Fruit fly (Drosophila melanogaster) whole organism, wandering third instar larva: Measurements from ENCODE around the gene CG2924.
A peak's percentile ranks its signal among the peaks of the same experiment; 100 is the strongest.

Experiments used
- Abd-B ChIP-seq: fragments of >200 bp; optimal IDR thresholded peaks from 2 replicates; lab custom pipeline; 2017; ENCODE audit warnings: missing biosample characterization, missing genetic modification characterization
- CG32264 ChIP-seq: fragments of 200-800 bp; sonication (Bioruptor generic); optimal IDR thresholded peaks from 2 replicates; lab custom pipeline; 2016; ENCODE audit warnings: missing biosample characterization, missing genetic modification characterization
- CG9705 ChIP-seq: fragments of 200-800 bp; sonication (Bioruptor generic); optimal IDR thresholded peaks from 2 replicates; lab custom pipeline; 2018; ENCODE audit warnings: missing biosample characterization, mild to moderate bottlenecking, missing genetic modification characterization
- CrebA ChIP-seq: fragments of 200-800 bp; sonication (Bioruptor generic); optimal IDR thresholded peaks from 2 replicates; lab custom pipeline; 2016; ENCODE audit warnings: missing biosample characterization, mild to moderate bottlenecking, missing genetic modification characterization, borderline replicate concordance
- Dfd ChIP-seq: fragments of >200 bp; optimal IDR thresholded peaks from 2 replicates; lab custom pipeline; 2017; ENCODE audit warnings: missing biosample characterization, missing genetic modification characterization
- Dif ChIP-seq: fragments of 200-275, 200-300 bp; sonication (Bioruptor generic); optimal IDR thresholded peaks from 2 replicates; lab custom pipeline; 2018; ENCODE audit warnings: missing biosample characterization, missing genetic modification characterization; ENCODE audit not compliant: partially characterized antibody
- GATAd ChIP-seq: sonication (Bioruptor generic); optimal IDR thresholded peaks from 2 replicates; lab custom pipeline; 2016; ENCODE audit warnings: missing biosample characterization, missing genetic modification characterization
- HLH106 ChIP-seq: fragments of 200-800 bp; optimal IDR thresholded peaks from 3 replicates; lab custom pipeline; 2019; ENCODE audit warnings: missing biosample characterization, mild to moderate bottlenecking, missing genetic modification characterization, moderate library complexity
- Hnf4 ChIP-seq: fragments of 200-800 bp; sonication (Bioruptor generic); optimal IDR thresholded peaks from 2 replicates; lab custom pipeline; 2016; ENCODE audit warnings: missing biosample characterization, mild to moderate bottlenecking, missing genetic modification characterization
- Hr78 ChIP-seq: fragments of >200 bp; optimal IDR thresholded peaks from 2 replicates; lab custom pipeline; 2017; ENCODE audit warnings: missing biosample characterization, missing genetic modification characterization
- Hr83 ChIP-seq: fragments of 200-300 bp; sonication (Bioruptor generic); optimal IDR thresholded peaks from 2 replicates; lab custom pipeline; 2016; ENCODE audit warnings: missing biosample characterization, mild to moderate bottlenecking, missing genetic modification characterization, moderate library complexity; ENCODE audit not compliant: poor library complexity, severe bottlenecking
- Jra ChIP-seq: sonication (Bioruptor generic); optimal IDR thresholded peaks from 2 replicates; lab custom pipeline; 2016; ENCODE audit warnings: missing biosample characterization, missing genetic modification characterization
- Mio ChIP-seq: sonication (Bioruptor generic); optimal IDR thresholded peaks from 2 replicates; lab custom pipeline; 2016; ENCODE audit warnings: missing biosample characterization, missing genetic modification characterization
- Myc ChIP-seq: fragments of >200 bp; optimal IDR thresholded peaks from 2 replicates; lab custom pipeline; 2017
- N ChIP-seq: fragments of >200 bp; optimal IDR thresholded peaks from 2 replicates; lab custom pipeline; 2018; ENCODE audit warnings: missing biosample characterization, missing external identifiers, missing genetic modification characterization
- OdsH ChIP-seq: fragments of 200-800 bp; sonication (Bioruptor generic); optimal IDR thresholded peaks from 2 replicates; lab custom pipeline; 2016; ENCODE audit warnings: missing biosample characterization, mild to moderate bottlenecking, missing genetic modification characterization
- Rel ChIP-seq, 2 experiments: fragments of 200-800 bp; sonication (Bioruptor generic) in 1 of 2; optimal IDR thresholded peaks; 2 replicates in 1 of 2; 3 replicates in 1 of 2; lab custom pipeline; 2016 to 2019; ENCODE audit warnings: mild to moderate bottlenecking in 2 of 2, missing biosample characterization in 2 of 2, missing genetic modification characterization in 2 of 2, moderate library complexity in 1 of 2
- Sp1 ChIP-seq: fragments of 200-800 bp; sonication (Bioruptor generic); optimal IDR thresholded peaks from 3 replicates; lab custom pipeline; 2019; ENCODE audit warnings: missing biosample characterization, mild to moderate bottlenecking, missing genetic modification characterization, moderate library complexity
- Vsx2 ChIP-seq: fragments of 200-300, 225-300 bp; sonication (Bioruptor generic); optimal IDR thresholded peaks from 2 replicates; lab custom pipeline; 2018; ENCODE audit warnings: missing biosample characterization, missing genetic modification characterization; ENCODE audit not compliant: partially characterized antibody
- br ChIP-seq: fragments of 200-800 bp; sonication (Bioruptor generic); optimal IDR thresholded peaks from 2 replicates; lab custom pipeline; 2016; ENCODE audit warnings: missing biosample characterization, missing genetic modification characterization
- brk ChIP-seq: fragments of 200-800 bp; sonication (Bioruptor generic); optimal IDR thresholded peaks from 2 replicates; lab custom pipeline; 2016; ENCODE audit warnings: missing biosample characterization, mild to moderate bottlenecking, missing genetic modification characterization
- dl ChIP-seq, 2 experiments: fragments of 175-275, 200-275 bp in 1 of 2; fragments of 200-275 bp in 1 of 2; sonication (Bioruptor generic); optimal IDR thresholded peaks; lab custom pipeline; 2018; ENCODE audit warnings: mild to moderate bottlenecking in 2 of 2, missing biosample characterization in 2 of 2, missing genetic modification characterization in 2 of 2, moderate library complexity in 2 of 2; ENCODE audit not compliant: partially characterized antibody in 2 of 2, insufficient read depth in 1 of 2
- dmrt93B ChIP-seq: fragments of 200-800 bp; sonication (Bioruptor generic); optimal IDR thresholded peaks from 2 replicates; lab custom pipeline; 2018; ENCODE audit warnings: missing biosample characterization, mild to moderate bottlenecking, missing genetic modification characterization
- dsf ChIP-seq: sonication (Bioruptor generic); optimal IDR thresholded peaks from 2 replicates; lab custom pipeline; 2016; ENCODE audit warnings: missing biosample characterization, missing genetic modification characterization, borderline replicate concordance
- ey ChIP-seq: fragments of 200-800 bp; sonication (Bioruptor generic); optimal IDR thresholded peaks from 2 replicates; lab custom pipeline; 2016; ENCODE audit warnings: missing biosample characterization, missing genetic modification characterization
- foxo ChIP-seq, 2 experiments: fragments of 200-800 bp; sonication (Bioruptor generic); optimal IDR thresholded peaks; 2 replicates in 1 of 2; 3 replicates in 1 of 2; lab custom pipeline; 2016 to 2017; ENCODE audit warnings: missing biosample characterization in 2 of 2, missing genetic modification characterization in 2 of 2
- fru ChIP-seq: fragments of 200-800 bp; sonication (Bioruptor generic); optimal IDR thresholded peaks from 3 replicates; lab custom pipeline; 2016; ENCODE audit warnings: missing biosample characterization, mild to moderate bottlenecking, missing genetic modification characterization
- h ChIP-seq: fragments of 200-800 bp; sonication (Bioruptor generic); optimal IDR thresholded peaks from 3 replicates; lab custom pipeline; 2016; ENCODE audit warnings: missing biosample characterization, mild to moderate bottlenecking, missing genetic modification characterization
- jim ChIP-seq: fragments of 175-275, 200-325 bp; sonication (Bioruptor generic); optimal IDR thresholded peaks from 2 replicates; lab custom pipeline; 2016; ENCODE audit warnings: missing biosample characterization, mild to moderate bottlenecking, missing genetic modification characterization
- lola ChIP-seq: fragments of >200 bp; optimal IDR thresholded peaks from 2 replicates; lab custom pipeline; 2017; ENCODE audit warnings: missing biosample characterization, missing genetic modification characterization
- pan ChIP-seq: fragments of >200 bp; optimal IDR thresholded peaks from 2 replicates; lab custom pipeline; 2017
- psq ChIP-seq: fragments of 200-800 bp; sonication (Bioruptor generic); optimal IDR thresholded peaks from 3 replicates; lab custom pipeline; 2017; ENCODE audit warnings: missing biosample characterization, mild to moderate bottlenecking, missing genetic modification characterization, moderate library complexity
- rgr ChIP-seq: fragments of 200-800 bp; sonication (Bioruptor generic); optimal IDR thresholded peaks from 3 replicates; lab custom pipeline; 2016; ENCODE audit warnings: missing biosample characterization, mild to moderate bottlenecking, missing genetic modification characterization
- sage ChIP-seq: fragments of 200-800 bp; sonication (Bioruptor generic); optimal IDR thresholded peaks from 2 replicates; lab custom pipeline; 2016; ENCODE audit warnings: missing biosample characterization, mild to moderate bottlenecking, missing genetic modification characterization
- sv ChIP-seq: fragments of 200-800 bp; sonication (Bioruptor generic); optimal IDR thresholded peaks from 3 replicates; lab custom pipeline; 2016; ENCODE audit warnings: missing biosample characterization, missing genetic modification characterization
- tai ChIP-seq: sonication (Bioruptor generic); optimal IDR thresholded peaks from 2 replicates; lab custom pipeline; 2016; ENCODE audit warnings: missing biosample characterization, missing genetic modification characterization
- usp ChIP-seq: fragments of >200 bp; optimal IDR thresholded peaks from 2 replicates; lab custom pipeline; 2017; ENCODE audit warnings: missing biosample characterization, missing genetic modification characterization
- woc ChIP-seq: sonication (Bioruptor generic); optimal IDR thresholded peaks from 2 replicates; lab custom pipeline; 2016; ENCODE audit warnings: missing biosample characterization, mild to moderate bottlenecking, missing genetic modification characterization

CG2924 gene

DNA sequence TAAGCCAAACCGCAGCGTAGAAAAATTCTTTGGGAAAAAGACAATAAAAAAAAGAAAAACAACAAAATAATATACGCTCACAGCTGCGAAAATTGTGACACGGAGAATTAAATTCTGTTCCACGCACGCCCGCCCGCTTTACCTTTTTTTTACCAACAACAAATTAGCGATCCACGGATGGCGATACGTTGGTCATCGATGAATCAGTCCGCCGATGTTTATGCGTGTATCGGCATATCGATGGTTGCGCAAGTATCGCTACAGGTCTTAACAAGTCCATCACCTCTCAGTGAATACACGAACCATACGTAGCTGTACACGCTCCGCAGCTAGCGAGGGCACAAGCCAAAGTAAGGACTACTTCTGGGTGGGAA is at the start of gene CG2924:
Gene CG2924 (minus strand): TSS at position 205 of the 374 bp plus-strand sequence.
- TF ChIP-seq Hr83 (GFP tag; lab: Kevin White, UChicago) (peak; percentile 95), OdsH (GFP tag; lab: Kevin White, UChicago) (peak; percentile 18), Abd-B (GFP tag; lab: Kevin White, UChicago) (no peak), br (peak; percentile 30), Hnf4 (GFP tag; lab: Kevin White, UChicago) (peak; percentile 85), GATAd (GFP tag; lab: Kevin White, UChicago) (peak; percentile 13), fru (GFP tag; lab: Kevin White, UChicago) (peak; percentile 58), Dfd (GFP tag; lab: Kevin White, UChicago) (no peak), psq (GFP tag; lab: Kevin White, UChicago) (peak; percentile 2), Sp1 (GFP tag; lab: Kevin White, UChicago) (peak; percentile 28), N (GFP tag; lab: Kevin White, UChicago) (no peak), rgr (GFP tag; lab: Kevin White, UChicago) (peak; percentile 66), Rel (GFP tag; optimal IDR thresholded peaks at IDR 0.05; lab: Kevin White, UChicago) (no peak), Rel (tag; optimal IDR thresholded peaks at IDR 0.05; lab: Kevin White, UChicago) (peak; percentile 30), jim (GFP tag; lab: Kevin White, UChicago) (peak; percentile 85), Mio (no peak), Vsx2 (GFP tag; lab: Kevin White, UChicago) (no peak), HLH106 (peak; percentile 47), dl (GFP tag; optimal IDR thresholded peaks at IDR 0.05; lab: Kevin White, UChicago; ENCODE audit: insufficient read depth in 1 of 2, partially characterized antibody in 2 of 2) (no peak), ey (GFP tag; lab: Kevin White, UChicago) (peak; percentile 47), tai (GFP tag; lab: Kevin White, UChicago) (peak; percentile 90), usp (GFP tag; lab: Kevin White, UChicago) (no peak), h (GFP tag; lab: Kevin White, UChicago) (peak; percentile 74), pan (no peak), lola (GFP tag; lab: Kevin White, UChicago) (no peak), dmrt93B (peak; percentile 6), woc (GFP tag; lab: Kevin White, UChicago) (no peak), dsf (GFP tag; lab: Kevin White, UChicago) (peak; percentile 20), CG9705 (GFP tag; lab: Kevin White, UChicago) (peak; percentile 39), Jra (GFP tag; lab: Kevin White, UChicago) (peak; percentile 78), sv (GFP tag; lab: Kevin White, UChicago) (peak; percentile 59), Dif (no peak), CrebA (GFP tag; lab: Kevin White, UChicago) (no peak), Hr78 (GFP tag; lab: Kevin White, UChicago) (no peak), sage (no peak), foxo (GFP tag; optimal IDR thresholded peaks at IDR 0.05; lab: Kevin White, UChicago) (peak in 1 of 2 experiments; percentile 69), brk (GFP tag; lab: Kevin White, UChicago) (no peak), CG32264 (no peak), Myc (no peak)

DNA sequence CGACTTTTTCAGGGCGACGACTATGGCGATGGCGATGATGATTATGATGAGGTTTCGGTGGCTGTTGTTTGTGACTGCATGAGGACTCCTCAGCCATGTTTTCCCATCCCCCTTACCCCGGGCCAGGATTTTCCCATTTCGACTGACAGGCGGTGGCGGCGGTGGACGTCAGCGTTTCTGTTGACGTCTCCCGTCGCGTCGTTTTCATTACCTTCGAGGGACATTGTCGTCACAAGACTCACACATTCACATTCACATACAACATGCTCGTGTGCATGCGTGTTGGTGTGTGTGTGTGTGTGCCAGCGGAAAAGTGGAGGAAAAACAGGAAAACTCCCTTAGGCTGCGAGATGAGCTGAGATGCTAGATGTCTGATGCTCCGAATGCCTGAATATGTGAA is 49.2 kb upstream of the CG2924 start:
- TF ChIP-seq psq (GFP tag; lab: Kevin White, UChicago) (no peak), Vsx2 (GFP tag; lab: Kevin White, UChicago) (no peak), Hnf4 (GFP tag; lab: Kevin White, UChicago) (no peak), HLH106 (no peak), Dif (no peak)

DNA sequence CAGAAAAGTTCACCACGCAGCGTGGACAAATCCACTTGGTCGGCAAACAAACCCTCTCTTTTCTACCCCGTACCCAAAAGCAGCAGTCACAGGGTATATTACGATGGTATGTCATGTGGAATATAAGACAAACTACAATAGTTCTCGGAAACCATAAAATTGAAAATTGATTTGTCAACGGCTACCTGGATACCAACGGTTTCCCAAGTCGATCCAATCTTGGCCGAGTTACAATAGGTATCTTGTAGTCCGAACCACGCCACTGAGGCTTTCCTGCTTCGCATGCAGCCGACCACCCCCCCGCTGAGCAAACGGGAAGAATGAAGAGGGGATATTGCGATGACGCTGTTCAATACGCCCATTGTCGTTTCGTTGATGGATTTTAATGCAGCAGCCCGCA is 47.8 kb upstream of the CG2924 start:
- TF ChIP-seq CG9705 (GFP tag; lab: Kevin White, UChicago) (no peak), GATAd (GFP tag; lab: Kevin White, UChicago) (no peak), Myc (no peak), HLH106 (peak; percentile 65), Hr78 (GFP tag; lab: Kevin White, UChicago) (no peak), dmrt93B (peak; percentile 52), jim (GFP tag; lab: Kevin White, UChicago) (no peak), br (peak; percentile 63), usp (GFP tag; lab: Kevin White, UChicago) (no peak), psq (GFP tag; lab: Kevin White, UChicago) (peak; percentile 29), foxo (GFP tag; optimal IDR thresholded peaks at IDR 0.05; lab: Kevin White, UChicago) (peak in 1 of 2 experiments; percentile 81), fru (GFP tag; lab: Kevin White, UChicago) (peak; percentile 79), CG32264 (no peak), h (GFP tag; lab: Kevin White, UChicago) (peak; percentile 57), brk (GFP tag; lab: Kevin White, UChicago) (no peak), ey (GFP tag; lab: Kevin White, UChicago) (peak; percentile 68), Vsx2 (GFP tag; lab: Kevin White, UChicago) (no peak), dsf (GFP tag; lab: Kevin White, UChicago) (no peak), Mio (no peak), rgr (GFP tag; lab: Kevin White, UChicago) (peak; percentile 54), Abd-B (GFP tag; lab: Kevin White, UChicago) (no peak), sage (no peak), CrebA (GFP tag; lab: Kevin White, UChicago) (no peak), Hr83 (GFP tag; lab: Kevin White, UChicago) (no peak), Rel (GFP tag; optimal IDR thresholded peaks at IDR 0.05; lab: Kevin White, UChicago) (no peak), Rel (tag; optimal IDR thresholded peaks at IDR 0.05; lab: Kevin White, UChicago) (no peak), Dif (no peak), OdsH (GFP tag; lab: Kevin White, UChicago) (peak; percentile 36), Jra (GFP tag; lab: Kevin White, UChicago) (no peak), dl (GFP tag; optimal IDR thresholded peaks at IDR 0.05; lab: Kevin White, UChicago; ENCODE audit: insufficient read depth in 1 of 2, partially characterized antibody in 2 of 2) (no peak), tai (GFP tag; lab: Kevin White, UChicago) (no peak), sv (GFP tag; lab: Kevin White, UChicago) (no peak), Hnf4 (GFP tag; lab: Kevin White, UChicago) (peak; percentile 41), woc (GFP tag; lab: Kevin White, UChicago) (peak; percentile 58), pan (no peak), Dfd (GFP tag; lab: Kevin White, UChicago) (no peak), N (GFP tag; lab: Kevin White, UChicago) (no peak)
